Fruit fly (Drosophila melanogaster) whole organism, wandering third instar larva: ENCODE data around the gene Kr-h1.

Experiments
- Abd-B ChIP-seq: fragments of >200 bp; optimal IDR thresholded peaks from 2 replicates; lab custom pipeline; 2017; ENCODE audit warnings: missing biosample characterization, missing genetic modification characterization
- CG32264 ChIP-seq: fragments of 200-800 bp; sonication (Bioruptor generic); optimal IDR thresholded peaks from 2 replicates; lab custom pipeline; 2016; ENCODE audit warnings: missing biosample characterization, missing genetic modification characterization
- CG9705 ChIP-seq: fragments of 200-800 bp; sonication (Bioruptor generic); optimal IDR thresholded peaks from 2 replicates; lab custom pipeline; 2018; ENCODE audit warnings: missing biosample characterization, mild to moderate bottlenecking, missing genetic modification characterization
- CrebA ChIP-seq: fragments of 200-800 bp; sonication (Bioruptor generic); optimal IDR thresholded peaks from 2 replicates; lab custom pipeline; 2016; ENCODE audit warnings: missing biosample characterization, mild to moderate bottlenecking, missing genetic modification characterization, borderline replicate concordance
- Dfd ChIP-seq: fragments of >200 bp; optimal IDR thresholded peaks from 2 replicates; lab custom pipeline; 2017; ENCODE audit warnings: missing biosample characterization, missing genetic modification characterization
- Dif ChIP-seq: fragments of 200-275, 200-300 bp; sonication (Bioruptor generic); optimal IDR thresholded peaks from 2 replicates; lab custom pipeline; 2018; ENCODE audit warnings: missing biosample characterization, missing genetic modification characterization; ENCODE audit not compliant: partially characterized antibody
- GATAd ChIP-seq: sonication (Bioruptor generic); optimal IDR thresholded peaks from 2 replicates; lab custom pipeline; 2016; ENCODE audit warnings: missing biosample characterization, missing genetic modification characterization
- HLH106 ChIP-seq: fragments of 200-800 bp; optimal IDR thresholded peaks from 3 replicates; lab custom pipeline; 2019; ENCODE audit warnings: missing biosample characterization, mild to moderate bottlenecking, missing genetic modification characterization, moderate library complexity
- Hnf4 ChIP-seq: fragments of 200-800 bp; sonication (Bioruptor generic); optimal IDR thresholded peaks from 2 replicates; lab custom pipeline; 2016; ENCODE audit warnings: missing biosample characterization, mild to moderate bottlenecking, missing genetic modification characterization
- Hr78 ChIP-seq: fragments of >200 bp; optimal IDR thresholded peaks from 2 replicates; lab custom pipeline; 2017; ENCODE audit warnings: missing biosample characterization, missing genetic modification characterization
- Hr83 ChIP-seq: fragments of 200-300 bp; sonication (Bioruptor generic); optimal IDR thresholded peaks from 2 replicates; lab custom pipeline; 2016; ENCODE audit warnings: missing biosample characterization, mild to moderate bottlenecking, missing genetic modification characterization, moderate library complexity; ENCODE audit not compliant: poor library complexity, severe bottlenecking
- Jra ChIP-seq: sonication (Bioruptor generic); optimal IDR thresholded peaks from 2 replicates; lab custom pipeline; 2016; ENCODE audit warnings: missing biosample characterization, missing genetic modification characterization
- Mio ChIP-seq: sonication (Bioruptor generic); optimal IDR thresholded peaks from 2 replicates; lab custom pipeline; 2016; ENCODE audit warnings: missing biosample characterization, missing genetic modification characterization
- Myc ChIP-seq: fragments of >200 bp; optimal IDR thresholded peaks from 2 replicates; lab custom pipeline; 2017
- N ChIP-seq: fragments of >200 bp; optimal IDR thresholded peaks from 2 replicates; lab custom pipeline; 2018; ENCODE audit warnings: missing biosample characterization, missing external identifiers, missing genetic modification characterization
- OdsH ChIP-seq: fragments of 200-800 bp; sonication (Bioruptor generic); optimal IDR thresholded peaks from 2 replicates; lab custom pipeline; 2016; ENCODE audit warnings: missing biosample characterization, mild to moderate bottlenecking, missing genetic modification characterization
- Rel ChIP-seq, 2 experiments: fragments of 200-800 bp; sonication (Bioruptor generic) in 1 of 2; optimal IDR thresholded peaks; 2 replicates in 1 of 2; 3 replicates in 1 of 2; lab custom pipeline; 2016 to 2019; ENCODE audit warnings: mild to moderate bottlenecking in 2 of 2, missing biosample characterization in 2 of 2, missing genetic modification characterization in 2 of 2, moderate library complexity in 1 of 2
- Sp1 ChIP-seq: fragments of 200-800 bp; sonication (Bioruptor generic); optimal IDR thresholded peaks from 3 replicates; lab custom pipeline; 2019; ENCODE audit warnings: missing biosample characterization, mild to moderate bottlenecking, missing genetic modification characterization, moderate library complexity
- br ChIP-seq: fragments of 200-800 bp; sonication (Bioruptor generic); optimal IDR thresholded peaks from 2 replicates; lab custom pipeline; 2016; ENCODE audit warnings: missing biosample characterization, missing genetic modification characterization
- dl ChIP-seq, 2 experiments: fragments of 175-275, 200-275 bp in 1 of 2; fragments of 200-275 bp in 1 of 2; sonication (Bioruptor generic); optimal IDR thresholded peaks; lab custom pipeline; 2018; ENCODE audit warnings: mild to moderate bottlenecking in 2 of 2, missing biosample characterization in 2 of 2, missing genetic modification characterization in 2 of 2, moderate library complexity in 2 of 2; ENCODE audit not compliant: partially characterized antibody in 2 of 2, insufficient read depth in 1 of 2
- dmrt93B ChIP-seq: fragments of 200-800 bp; sonication (Bioruptor generic); optimal IDR thresholded peaks from 2 replicates; lab custom pipeline; 2018; ENCODE audit warnings: missing biosample characterization, mild to moderate bottlenecking, missing genetic modification characterization
- dsf ChIP-seq: sonication (Bioruptor generic); optimal IDR thresholded peaks from 2 replicates; lab custom pipeline; 2016; ENCODE audit warnings: missing biosample characterization, missing genetic modification characterization, borderline replicate concordance
- ey ChIP-seq: fragments of 200-800 bp; sonication (Bioruptor generic); optimal IDR thresholded peaks from 2 replicates; lab custom pipeline; 2016; ENCODE audit warnings: missing biosample characterization, missing genetic modification characterization
- foxo ChIP-seq, 2 experiments: fragments of 200-800 bp; sonication (Bioruptor generic); optimal IDR thresholded peaks; 2 replicates in 1 of 2; 3 replicates in 1 of 2; lab custom pipeline; 2016 to 2017; ENCODE audit warnings: missing biosample characterization in 2 of 2, missing genetic modification characterization in 2 of 2
- fru ChIP-seq: fragments of 200-800 bp; sonication (Bioruptor generic); optimal IDR thresholded peaks from 3 replicates; lab custom pipeline; 2016; ENCODE audit warnings: missing biosample characterization, mild to moderate bottlenecking, missing genetic modification characterization
- h ChIP-seq: fragments of 200-800 bp; sonication (Bioruptor generic); optimal IDR thresholded peaks from 3 replicates; lab custom pipeline; 2016; ENCODE audit warnings: missing biosample characterization, mild to moderate bottlenecking, missing genetic modification characterization
- jim ChIP-seq: fragments of 175-275, 200-325 bp; sonication (Bioruptor generic); optimal IDR thresholded peaks from 2 replicates; lab custom pipeline; 2016; ENCODE audit warnings: missing biosample characterization, mild to moderate bottlenecking, missing genetic modification characterization
- lola ChIP-seq: fragments of >200 bp; optimal IDR thresholded peaks from 2 replicates; lab custom pipeline; 2017; ENCODE audit warnings: missing biosample characterization, missing genetic modification characterization
- pan ChIP-seq: fragments of >200 bp; optimal IDR thresholded peaks from 2 replicates; lab custom pipeline; 2017
- psq ChIP-seq: fragments of 200-800 bp; sonication (Bioruptor generic); optimal IDR thresholded peaks from 3 replicates; lab custom pipeline; 2017; ENCODE audit warnings: missing biosample characterization, mild to moderate bottlenecking, missing genetic modification characterization, moderate library complexity
- rgr ChIP-seq: fragments of 200-800 bp; sonication (Bioruptor generic); optimal IDR thresholded peaks from 3 replicates; lab custom pipeline; 2016; ENCODE audit warnings: missing biosample characterization, mild to moderate bottlenecking, missing genetic modification characterization
- sage ChIP-seq: fragments of 200-800 bp; sonication (Bioruptor generic); optimal IDR thresholded peaks from 2 replicates; lab custom pipeline; 2016; ENCODE audit warnings: missing biosample characterization, mild to moderate bottlenecking, missing genetic modification characterization
- sv ChIP-seq: fragments of 200-800 bp; sonication (Bioruptor generic); optimal IDR thresholded peaks from 3 replicates; lab custom pipeline; 2016; ENCODE audit warnings: missing biosample characterization, missing genetic modification characterization
- tai ChIP-seq: sonication (Bioruptor generic); optimal IDR thresholded peaks from 2 replicates; lab custom pipeline; 2016; ENCODE audit warnings: missing biosample characterization, missing genetic modification characterization
- usp ChIP-seq: fragments of >200 bp; optimal IDR thresholded peaks from 2 replicates; lab custom pipeline; 2017; ENCODE audit warnings: missing biosample characterization, missing genetic modification characterization
- woc ChIP-seq: sonication (Bioruptor generic); optimal IDR thresholded peaks from 2 replicates; lab custom pipeline; 2016; ENCODE audit warnings: missing biosample characterization, mild to moderate bottlenecking, missing genetic modification characterization

Kr-h1 gene

dm6 chr2L:6053874-6054469 is 28.4 kb upstream of the Kr-h1 start, which contains the start of gene CG13995:
TSS of gene CG13995 (plus strand) at chr2L:6054302.
- TF ChIP-seq Dif (peak; percentile 33), Dfd (no peak)

- TF ChIP-seq CrebA (GFP tag; lab: Kevin White, UChicago) (no peak), Hr83 (GFP tag; lab: Kevin White, UChicago) (no peak), lola (no peak), h (GFP tag; lab: Kevin White, UChicago) (no peak), fru (GFP tag; lab: Kevin White, UChicago) (no peak), OdsH (GFP tag; lab: Kevin White, UChicago) (no peak), woc (GFP tag; lab: Kevin White, UChicago) (no peak), Hr78 (GFP tag; lab: Kevin White, UChicago) (no peak), Dif (no peak), ey (no peak), sage (GFP tag; lab: Kevin White, UChicago) (no peak), foxo (GFP tag; optimal IDR thresholded peaks at IDR 0.05; lab: Kevin White, UChicago) (no peak), br (GFP tag; lab: Kevin White, UChicago) (no peak), Mio (GFP tag; lab: Kevin White, UChicago) (no peak), tai (GFP tag; lab: Kevin White, UChicago) (no peak), sv (GFP tag; lab: Kevin White, UChicago) (no peak)
Measured at dm6 chr2L:6060210-6060609, 22.2 kb upstream of the Kr-h1 start, which contains the start of gene CG34180. TSS of gene CG34180 (plus strand) at chr2L:6060510.

dm6 chr2L:6062382-6063082 is 19.9 kb upstream of the Kr-h1 start, which contains the start of the genes ND-51 and CG13994:
TSS of gene ND-51 (minus strand) at chr2L:6062757.
TSS of gene CG13994 (plus strand) at chr2L:6062989.
- TF ChIP-seq Dif (no peak), GATAd (GFP tag; lab: Kevin White, UChicago) (no peak), usp (GFP tag; lab: Kevin White, UChicago) (no peak), dmrt93B (GFP tag; lab: Kevin White, UChicago) (peak; percentile 63), woc (GFP tag; lab: Kevin White, UChicago) (peak; percentile 83), sv (GFP tag; lab: Kevin White, UChicago) (peak; percentile 50), CrebA (GFP tag; lab: Kevin White, UChicago) (no peak), OdsH (GFP tag; lab: Kevin White, UChicago) (peak; percentile 3), Mio (GFP tag; lab: Kevin White, UChicago) (no peak), psq (GFP tag; lab: Kevin White, UChicago) (peak; percentile 51), pan (lab: Kevin White, UChicago) (no peak), HLH106 (tag; lab: Kevin White, UChicago) (peak; percentile 82), N (GFP tag; lab: Kevin White, UChicago) (peak; percentile 63), Hr83 (GFP tag; lab: Kevin White, UChicago) (peak; percentile 58), rgr (GFP tag; lab: Kevin White, UChicago) (peak; percentile 81), Sp1 (peak; percentile 66), dsf (GFP tag; lab: Kevin White, UChicago) (no peak), Hr78 (GFP tag; lab: Kevin White, UChicago) (peak; percentile 3), Rel (GFP tag; optimal IDR thresholded peaks at IDR 0.05; lab: Kevin White, UChicago) (no peak), Rel (tag; optimal IDR thresholded peaks at IDR 0.05; lab: Kevin White, UChicago) (peak; percentile 66), fru (GFP tag; lab: Kevin White, UChicago) (peak; percentile 81), h (GFP tag; lab: Kevin White, UChicago) (peak; percentile 84), CG32264 (GFP tag; lab: Kevin White, UChicago) (peak; percentile 53), Jra (GFP tag; lab: Kevin White, UChicago) (no peak), foxo (GFP tag; optimal IDR thresholded peaks at IDR 0.05; lab: Kevin White, UChicago) (peak in 1 of 2 experiments; percentile 87), ey (peak; percentile 64), CG9705 (GFP tag; lab: Kevin White, UChicago) (peak; percentile 71)

- TF ChIP-seq sv (GFP tag; lab: Kevin White, UChicago) = peak; percentile 100
- TF ChIP-seq N (GFP tag; lab: Kevin White, UChicago) = no peak
- peak; percentile 100 for TF ChIP-seq Sp1
- TF ChIP-seq HLH106 (tag; lab: Kevin White, UChicago) = peak; percentile 100
- peak; percentile 100 for TF ChIP-seq Hnf4 (GFP tag; lab: Kevin White, UChicago)
- TF ChIP-seq dsf (GFP tag; lab: Kevin White, UChicago) = peak; percentile 97
- peak; percentile 100 for TF ChIP-seq OdsH (GFP tag; lab: Kevin White, UChicago)
- TF ChIP-seq woc (GFP tag; lab: Kevin White, UChicago) = peak; percentile 100
- TF ChIP-seq GATAd (GFP tag; lab: Kevin White, UChicago) = peak; percentile 96
- TF ChIP-seq tai (GFP tag; lab: Kevin White, UChicago) = no peak
- TF ChIP-seq Myc (lab: Kevin White, UChicago) = no peak
- peak; percentile 100 for TF ChIP-seq ey
- TF ChIP-seq usp (GFP tag; lab: Kevin White, UChicago) = no peak
- peak; percentile 95 for TF ChIP-seq Mio (GFP tag; lab: Kevin White, UChicago)
- TF ChIP-seq Jra (GFP tag; lab: Kevin White, UChicago) = peak; percentile 98
- TF ChIP-seq Dfd = no peak
- peak; percentile 99 for TF ChIP-seq psq (GFP tag; lab: Kevin White, UChicago)
- peak; percentile 99 for TF ChIP-seq dmrt93B (GFP tag; lab: Kevin White, UChicago)
- TF ChIP-seq h (GFP tag; lab: Kevin White, UChicago) = peak; percentile 100
- no peak for TF ChIP-seq dl (GFP tag; optimal IDR thresholded peaks at IDR 0.05; lab: Kevin White, UChicago; ENCODE audit: insufficient read depth in 1 of 2, partially characterized antibody in 2 of 2)
- peak; percentile 100 for TF ChIP-seq rgr (GFP tag; lab: Kevin White, UChicago)
- TF ChIP-seq Rel (GFP tag; optimal IDR thresholded peaks at IDR 0.05; lab: Kevin White, UChicago) = peak; percentile 99
- peak; percentile 94 for TF ChIP-seq Rel (tag; optimal IDR thresholded peaks at IDR 0.05; lab: Kevin White, UChicago)
- no peak for TF ChIP-seq Abd-B
- TF ChIP-seq jim (GFP tag; lab: Kevin White, UChicago) = peak; percentile 74
Measured at dm6 chr2L:6065823-6066222, 16.6 kb upstream of the Kr-h1 start, which contains the start of the genes Fbw5 and CG9147. TSS of gene Fbw5 (minus strand) at chr2L:6065953. TSS of gene CG9147 (plus strand) at chr2L:6065997.
